Worm (Caenorhabditis elegans): ENCODE measurements around the gene clec-180.

clec-180 gene

ce11 chrIV:7580062-7580614 is 11.4 kb downstream of the clec-180 start, which contains the start of the genes cec-5 and nol-10 (continued):
- TF ChIP-seq madf-9 (GFP tag; conservative IDR thresholded peaks at IDR 0.05) (no peak), duxl-1 (tag; optimal IDR thresholded peaks at IDR 0.05; ENCODE audit: poor library complexity) (peak; percentile 62), ceh-28 (tag; optimal IDR thresholded peaks at IDR 0.05) (no peak), unc-39 (tag; optimal IDR thresholded peaks at IDR 0.05) (no peak), T26A8.4 (GFP tag; IDR thresholded peaks at IDR 0.05) (no peak; the same call in 1 of the 2 replicates), nhr-111 (GFP tag; optimal IDR thresholded peaks at IDR 0.05) (no peak), snpc-1.2 (GFP tag; IDR thresholded peaks at IDR 0.05) (peak; percentile 81), F49E8.2 (tag; optimal IDR thresholded peaks at IDR 0.05; ENCODE audit: borderline replicate concordance) (peak; percentile 47), nhr-10 (tag; optimal IDR thresholded peaks at IDR 0.05) (no peak), R02D3.7 (tag; optimal IDR thresholded peaks at IDR 0.05) (no peak), saeg-2 (GFP tag; IDR thresholded peaks at IDR 0.05) (no peak), cey-2 (tag; optimal IDR thresholded peaks at IDR 0.05; ENCODE audit: borderline replicate concordance, insufficient read depth) (no peak), ztf-7 (tag; optimal IDR thresholded peaks at IDR 0.05) (peak; percentile 48), rbr-2 (tag; optimal IDR thresholded peaks at IDR 0.05) (peak; percentile 78), nhr-76 (tag; optimal IDR thresholded peaks at IDR 0.05) (no peak), pqm-1 (tag; optimal IDR thresholded peaks at IDR 0.05) (no peak), jun-1 (tag; optimal IDR thresholded peaks at IDR 0.05) (peak; percentile 31), lin-13 (GFP tag; optimal IDR thresholded peaks at IDR 0.05) (peak; percentile 91), hlh-30 (tag; optimal IDR thresholded peaks at IDR 0.05; ENCODE audit: insufficient read depth) (peak; percentile 84), ama-1 (optimal IDR thresholded peaks at IDR 0.05) (no peak), attf-4 (tag; optimal IDR thresholded peaks at IDR 0.05) (no peak), gei-8 (GFP tag; optimal IDR thresholded peaks at IDR 0.05) (no peak), nhr-237 (tag; optimal IDR thresholded peaks at IDR 0.05) (no peak), unc-62 (GFP tag; optimal IDR thresholded peaks at IDR 0.05 in 1 of 2) (peak in 1 of 2 experiments; percentile 64), unc-62 (tag; optimal IDR thresholded peaks at IDR 0.05) (no peak), F44E2.7 (GFP tag; IDR thresholded peaks at IDR 0.05) (no peak), hif-1 (tag; optimal IDR thresholded peaks at IDR 0.05) (peak in 1 of 2 experiments; percentile 50), sdz-12 (GFP tag; optimal IDR thresholded peaks at IDR 0.05) (no peak), nhr-48 (tag; optimal IDR thresholded peaks at IDR 0.05) (peak; percentile 26), aly-2 (tag; optimal IDR thresholded peaks at IDR 0.05) (no peak), dmd-9 (GFP tag; IDR thresholded peaks at IDR 0.05) (no peak), egl-43 (GFP tag; IDR thresholded peaks at IDR 0.05) (0 out of 2 replicates have a peak, but pooled peaks have one; percentile 11), Y5F2A.4 (GFP tag; optimal IDR thresholded peaks at IDR 0.05) (no peak), nhr-102 (tag; optimal IDR thresholded peaks at IDR 0.05) (no peak), unc-130 (GFP tag; optimal IDR thresholded peaks at IDR 0.05) (peak; percentile 91), hmg-1.1 (GFP tag; IDR thresholded peaks at IDR 0.05) (peak; percentile 82), zip-11 (GFP tag; IDR thresholded peaks at IDR 0.05) (no peak), Y48G9A.11 (GFP tag; IDR thresholded peaks at IDR 0.05) (no peak; the same call in 1 of the 2 replicates), daf-8 (GFP tag; IDR thresholded peaks at IDR 0.05) (no peak), lin-38 (GFP tag; IDR thresholded peaks at IDR 0.05) (peak; percentile 84), nhr-28 (tag; optimal IDR thresholded peaks at IDR 0.05) (peak; percentile 55), arid-1 (GFP tag; conservative IDR thresholded peaks at IDR 0.05) (peak; percentile 84), Y105C5A.15 (GFP tag; IDR thresholded peaks at IDR 0.05) (no peak), egl-27 (tag; optimal IDR thresholded peaks at IDR 0.05) (no peak), lin-39 (tag; optimal IDR thresholded peaks at IDR 0.05) (no peak), F26F4.8 (GFP tag; conservative IDR thresholded peaks at IDR 0.05) (no peak), mep-1 (tag; optimal IDR thresholded peaks at IDR 0.05) (peak; percentile 91), ceh-20 (GFP tag; IDR thresholded peaks at IDR 0.05) (no peak), dmd-8 (GFP tag; IDR thresholded peaks at IDR 0.05) (no peak), nhr-6 (tag; optimal IDR thresholded peaks at IDR 0.05) (peak; percentile 51), fos-1 (tag; optimal IDR thresholded peaks at IDR 0.05) (no peak), hlh-11 (tag; optimal IDR thresholded peaks at IDR 0.05) (no peak)

Measured in whole organism, L4 larva.